Fruit fly (Drosophila melanogaster) whole organism: ENCODE data around the gene CG14930.

Experiments
- CG8478 ChIP-seq: fragments of >200 bp; optimal IDR thresholded peaks from 2 replicates; lab custom pipeline; 2018; ENCODE audit warnings: inconsistent platforms
- Dll ChIP-seq: fragments of >200 bp; optimal IDR thresholded peaks from 2 replicates; lab custom pipeline; 2017
- EcR ChIP-seq, 2 experiments: fragments of >200 bp; optimal IDR thresholded peaks; 2 replicates each; lab custom pipeline; 2017; ENCODE audit warnings: missing biosample characterization in 2 of 2, missing genetic modification characterization in 2 of 2, missing genetic modification reagents in 2 of 2
- pan ChIP-seq: fragments of >200 bp; optimal IDR thresholded peaks from 2 replicates; lab custom pipeline; 2017
- psq ChIP-seq: fragments of >200 bp; optimal IDR thresholded peaks from 2 replicates; lab custom pipeline; 2017
- usp ChIP-seq: fragments of >200 bp; optimal IDR thresholded peaks from 2 replicates; lab custom pipeline; 2017; ENCODE audit warnings: missing biosample characterization, missing genetic modification characterization, mixed read lengths

The CG14930 gene

DNA sequence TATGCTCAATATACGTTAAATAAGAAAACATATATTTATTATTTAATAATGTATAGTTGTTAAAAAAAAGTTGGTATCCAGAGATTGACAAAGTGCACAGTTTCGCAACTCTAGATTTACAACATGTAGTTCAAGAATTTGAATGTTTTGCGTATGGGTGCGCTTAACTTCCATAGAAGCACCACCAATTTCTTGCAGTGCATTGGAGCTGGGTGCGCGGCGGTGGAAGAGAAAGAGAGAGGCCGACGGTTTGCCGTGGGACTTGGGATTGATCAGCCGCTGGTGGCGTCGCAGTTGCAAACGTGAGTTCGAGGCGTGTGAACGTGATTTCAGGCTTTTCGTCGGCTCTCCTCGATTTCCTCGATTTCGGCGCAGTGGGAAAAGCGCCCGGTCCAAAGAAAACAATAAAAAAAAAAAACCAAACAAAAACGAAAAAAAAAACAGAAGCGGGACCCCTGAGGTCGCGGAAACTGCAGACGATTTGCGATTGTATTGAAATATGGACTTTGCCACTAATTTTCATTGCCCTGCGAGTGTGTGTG lies 19.6 kb downstream of the CG14930 start, which contains the start of gene spz4:
Gene spz4, plus strand, starts transcription at position 289 of the 542 bp plus-strand sequence.
- TF ChIP-seq usp (GFP tag; lab: Kevin White, UChicago) (no peak), CG8478 (lab: Kevin White, UChicago) (no peak), psq (no peak), EcR (GFP tag; optimal IDR thresholded peaks at IDR 0.05; lab: Kevin White, UChicago) (no peak), Dll (no peak), pan (lab: Kevin White, UChicago) (no peak)

DNA sequence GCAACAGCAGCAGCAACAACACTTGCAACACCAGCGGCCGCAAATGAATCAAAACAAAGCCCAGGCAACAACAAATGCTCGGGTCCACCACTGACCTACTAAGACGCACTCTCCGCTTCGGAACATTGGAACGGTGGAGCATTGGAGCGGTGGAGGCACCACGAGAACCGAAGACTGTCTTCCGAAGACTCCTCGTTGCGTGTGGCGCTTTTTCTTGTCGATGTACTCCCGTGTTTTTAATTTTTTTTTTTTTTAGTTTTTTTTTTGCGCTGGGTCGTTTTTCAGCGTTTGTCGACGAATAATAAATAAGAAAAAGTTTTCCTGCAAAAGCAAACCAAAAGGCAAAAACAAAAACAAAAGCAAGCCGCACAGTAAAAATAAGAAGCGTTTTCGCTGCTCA lies 20.4 kb downstream of the CG14930 start:
- TF ChIP-seq usp (GFP tag; lab: Kevin White, UChicago) (no peak), EcR (GFP tag; optimal IDR thresholded peaks at IDR 0.05; lab: Kevin White, UChicago) (no peak), Dll (no peak), psq (no peak), CG8478 (lab: Kevin White, UChicago) (no peak)

DNA sequence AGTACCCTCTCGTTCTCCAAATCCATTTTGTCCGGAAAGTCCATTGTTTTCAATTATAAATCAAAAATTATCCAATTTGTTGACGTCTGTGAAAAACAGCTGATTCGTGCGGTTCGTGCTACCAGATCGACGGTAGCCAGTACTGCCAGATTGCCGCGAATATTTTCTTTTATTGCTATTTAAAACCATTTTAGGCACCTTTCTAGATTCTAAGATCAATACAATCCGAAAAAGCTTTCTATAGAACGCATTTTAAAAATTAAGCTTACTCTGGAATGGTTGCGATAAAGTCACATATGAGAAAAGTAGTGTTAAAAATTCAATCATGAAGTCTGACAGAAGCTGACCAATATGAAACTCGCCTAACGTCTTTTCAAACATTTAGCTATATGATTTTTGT lies 22.2 kb downstream of the CG14930 start, which contains the start of gene Cog8:
Gene Cog8, minus strand, starts transcription at position 110 of the 400 bp plus-strand sequence.
- TF ChIP-seq pan (lab: Kevin White, UChicago) (no peak), Dll (no peak), usp (GFP tag; lab: Kevin White, UChicago) (no peak), EcR (GFP tag; optimal IDR thresholded peaks at IDR 0.05; lab: Kevin White, UChicago) (no peak), CG8478 (lab: Kevin White, UChicago) (no peak)

DNA sequence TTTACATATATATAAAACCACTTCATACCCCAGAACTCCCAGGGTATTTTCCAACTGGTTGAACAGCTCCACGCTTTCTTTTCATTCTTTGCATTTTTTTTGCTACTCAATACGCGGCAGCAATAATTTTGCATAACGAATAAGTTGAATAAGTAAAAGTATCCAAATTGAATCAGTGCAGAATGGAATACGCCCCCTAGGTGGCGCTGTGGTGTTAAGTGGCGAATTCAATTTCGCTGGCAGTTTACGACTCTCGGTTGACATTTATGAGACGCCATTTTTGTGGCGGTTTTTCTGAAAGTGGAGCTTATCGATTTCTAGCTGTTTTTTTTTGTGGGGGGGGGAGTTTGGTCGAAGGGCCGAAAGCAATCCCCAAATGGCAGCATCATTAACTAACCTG lies 27.2 kb downstream of the CG14930 start:
- no peak for TF ChIP-seq EcR (GFP tag; optimal IDR thresholded peaks at IDR 0.05; lab: Kevin White, UChicago)
- no peak for TF ChIP-seq Dll
- no peak for TF ChIP-seq CG8478 (lab: Kevin White, UChicago)
- TF ChIP-seq psq = no peak
- no peak for TF ChIP-seq pan (lab: Kevin White, UChicago)
- no peak for TF ChIP-seq usp (GFP tag; lab: Kevin White, UChicago)

DNA sequence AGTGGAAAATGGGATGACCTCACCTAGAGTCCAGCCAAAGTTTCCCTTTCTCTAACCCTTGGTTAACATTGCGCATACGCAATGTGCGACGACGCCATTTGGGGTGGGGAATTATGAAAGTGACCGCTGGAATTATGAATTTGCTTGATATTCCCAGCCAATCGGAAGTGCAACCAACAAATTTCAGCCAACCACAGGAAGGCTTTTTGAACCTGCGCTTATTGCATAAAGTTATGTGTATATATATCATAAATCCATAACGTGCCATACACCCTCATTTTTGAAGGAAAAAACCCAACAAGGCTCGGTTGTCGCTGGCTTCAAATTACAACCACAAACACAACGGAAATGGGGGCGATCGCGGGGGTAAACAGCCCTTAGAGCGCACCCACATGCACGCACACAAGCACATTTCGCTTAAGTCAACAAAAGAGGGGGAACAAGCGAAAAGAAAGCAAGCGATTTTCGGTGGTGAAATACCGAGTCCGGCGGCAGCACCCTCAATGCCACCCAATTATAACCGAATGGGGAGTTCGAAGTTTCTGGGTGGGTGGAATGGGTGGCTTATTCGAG lies 32.5 kb downstream of the CG14930 start:
- TF ChIP-seq Dll (no peak), EcR (GFP tag; optimal IDR thresholded peaks at IDR 0.05; lab: Kevin White, UChicago) (no peak), CG8478 (lab: Kevin White, UChicago) (no peak), pan (lab: Kevin White, UChicago) (no peak), usp (GFP tag; lab: Kevin White, UChicago) (no peak), psq (no peak)

DNA sequence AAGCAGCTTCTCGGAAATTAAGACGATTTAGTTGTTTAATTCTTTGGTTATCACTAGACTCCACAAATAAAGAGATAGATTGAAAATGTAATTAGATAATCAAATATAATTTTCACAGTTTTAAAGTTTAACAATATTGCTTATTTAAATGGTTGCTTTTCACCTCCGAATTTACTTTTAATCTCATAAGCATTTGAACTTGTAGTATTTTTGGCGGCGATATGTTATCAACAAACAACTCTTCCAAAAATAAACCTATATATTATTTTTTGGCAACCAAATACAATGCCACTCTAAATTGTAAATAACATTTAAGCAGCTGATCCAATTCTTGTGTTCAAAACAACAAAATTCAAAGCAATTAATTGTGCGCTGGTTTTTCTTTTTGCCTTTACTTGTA lies 36.7 kb downstream of the CG14930 start, which contains the start of the genes CG43355 and sala:
Gene CG43355, plus strand, starts transcription at position 301 of the 400 bp plus-strand sequence.
Gene sala, plus strand, starts transcription at position 301 of the 400 bp plus-strand sequence.
- no peak for TF ChIP-seq psq
- no peak for TF ChIP-seq usp (GFP tag; lab: Kevin White, UChicago)
- TF ChIP-seq EcR (GFP tag; optimal IDR thresholded peaks at IDR 0.05; lab: Kevin White, UChicago) = no peak
- no peak for TF ChIP-seq CG8478 (lab: Kevin White, UChicago)
- no peak for TF ChIP-seq Dll
- TF ChIP-seq pan (lab: Kevin White, UChicago) = no peak

DNA sequence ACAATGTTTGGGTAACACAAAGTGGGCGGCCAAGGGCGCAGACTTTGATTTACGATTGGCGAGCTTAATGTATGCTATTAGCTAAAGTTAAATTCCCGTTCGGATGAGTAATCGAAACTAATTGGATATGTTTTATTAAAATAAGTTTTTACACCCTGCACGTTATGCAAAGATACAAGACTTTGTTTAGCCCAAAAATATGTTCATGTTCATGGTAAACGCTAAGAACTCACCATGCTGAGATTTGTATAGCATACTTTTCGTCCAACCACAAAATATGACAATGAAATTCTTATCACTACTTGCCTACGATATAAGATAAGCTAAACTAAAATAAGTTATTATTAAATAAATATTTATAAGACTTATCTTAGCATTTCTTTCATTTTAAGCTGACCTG lies 46.1 kb downstream of the CG14930 start:
- TF ChIP-seq usp (GFP tag; lab: Kevin White, UChicago) (no peak), EcR (GFP tag; optimal IDR thresholded peaks at IDR 0.05; lab: Kevin White, UChicago) (no peak), Dll (no peak)

DNA sequence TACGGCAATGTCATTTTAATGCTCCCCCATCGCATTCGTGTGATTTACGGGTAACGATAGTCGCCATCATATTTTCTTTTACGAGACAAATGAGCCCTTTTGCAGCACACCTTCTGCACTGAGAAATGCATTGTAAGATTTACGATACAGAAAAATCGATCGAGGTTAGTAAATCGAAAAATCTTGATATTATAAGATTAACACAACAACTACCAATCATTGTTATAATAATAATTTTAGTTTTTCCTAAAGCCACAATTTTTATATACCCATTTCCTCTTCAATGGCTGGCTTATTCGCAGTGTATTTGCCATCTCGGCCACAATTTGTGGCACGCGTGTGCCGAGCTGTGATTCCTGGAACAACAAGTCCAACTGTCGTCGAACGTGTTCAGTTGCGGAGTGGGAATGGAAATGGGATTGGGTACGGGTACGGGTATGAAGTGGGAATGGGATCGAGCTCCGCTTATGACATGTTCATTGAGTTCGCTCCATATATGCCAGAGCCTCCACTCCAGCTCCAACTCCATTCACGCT lies 49.0 kb downstream of the CG14930 start:
- TF ChIP-seq Dll (no peak), EcR (GFP tag; optimal IDR thresholded peaks at IDR 0.05; lab: Kevin White, UChicago) (no peak), usp (GFP tag; lab: Kevin White, UChicago) (no peak)
